Fruit fly (Drosophila melanogaster) whole organism, adult: ENCODE results near the gene mAChR-C.

Experiments
- CG11617 ChIP-seq: fragments of 200-800 bp; sonication (Bioruptor generic); optimal IDR thresholded peaks from 2 replicates; lab custom pipeline; 2017; ENCODE audit warnings: mild to moderate bottlenecking, missing biosample characterization, missing genetic modification reagents, missing genetic modification characterization
- CG14711 ChIP-seq: fragments of 200-800 bp; sonication (Bioruptor generic); optimal IDR thresholded peaks from 2 replicates; lab custom pipeline; 2018; ENCODE audit warnings: missing biosample characterization, mild to moderate bottlenecking, missing genetic modification characterization, moderate library complexity
- CG5204 ChIP-seq: fragments of 200-800 bp; sonication (Bioruptor generic); optimal IDR thresholded peaks from 2 replicates; lab custom pipeline; 2016; ENCODE audit warnings: missing biosample characterization, missing genetic modification characterization
- CG7101 ChIP-seq: fragments of 200-800 bp; sonication (Bioruptor generic); optimal IDR thresholded peaks from 2 replicates; lab custom pipeline; 2018; ENCODE audit warnings: missing biosample characterization, mild to moderate bottlenecking, missing genetic modification characterization, moderate library complexity
- Crg-1 ChIP-seq: fragments of 200-800 bp; sonication (Bioruptor generic); optimal IDR thresholded peaks from 2 replicates; lab custom pipeline; 2016; ENCODE audit warnings: missing biosample characterization, missing genetic modification characterization
- Hr96 ChIP-seq: fragments of 200-800 bp; sonication (Bioruptor generic); optimal IDR thresholded peaks from 2 replicates; lab custom pipeline; 2016; ENCODE audit warnings: missing biosample characterization, missing genetic modification characterization
- bab1 ChIP-seq: fragments of 200-800 bp; sonication (Bioruptor generic); optimal IDR thresholded peaks from 3 replicates; lab custom pipeline; 2019; ENCODE audit warnings: missing biosample characterization, mild to moderate bottlenecking, missing genetic modification characterization, moderate library complexity
- cic ChIP-seq: fragments of 200-800 bp; sonication (Bioruptor generic); optimal IDR thresholded peaks from 2 replicates; lab custom pipeline; 2017; ENCODE audit warnings: missing biosample characterization, mild to moderate bottlenecking, missing genetic modification characterization, moderate library complexity
- cnc ChIP-seq, 2 experiments: fragments of >200 bp; optimal IDR thresholded peaks; 2 replicates each; lab custom pipeline; 2017
- pad ChIP-seq: fragments of 200-800 bp; sonication (Bioruptor generic); optimal IDR thresholded peaks from 3 replicates; lab custom pipeline; 2017; ENCODE audit warnings: missing biosample characterization, missing genetic modification characterization, mild to moderate bottlenecking, moderate library complexity, missing genetic modification reagents
- toe ChIP-seq: fragments of 200-800 bp; sonication (Bioruptor generic); optimal IDR thresholded peaks from 2 replicates; lab custom pipeline; 2016; ENCODE audit warnings: missing biosample characterization, missing genetic modification characterization

- TF ChIP-seq CG7101 (no peak), Crg-1 (GFP tag; lab: Kevin White, UChicago) (no peak), cic (GFP tag; lab: Kevin White, UChicago) (no peak), cnc (optimal IDR thresholded peaks at IDR 0.05; lab: Kevin White, UChicago) (no peak), toe (GFP tag; lab: Kevin White, UChicago) (no peak), CG5204 (GFP tag; lab: Kevin White, UChicago) (no peak), bab1 (GFP tag; lab: Kevin White, UChicago) (no peak), Hr96 (GFP tag; lab: Kevin White, UChicago) (no peak), pad (peak; percentile 14), CG11617 (GFP tag; lab: Kevin White, UChicago) (no peak), CG14711 (tag; lab: Kevin White, UChicago) (no peak)
Measured at dm6 chrX:6865039-6865438, 32.6 kb upstream of the mAChR-C start.
